Worm (Caenorhabditis elegans) whole organism, midembryonic: Measurements from ENCODE around the gene ife-2.

Source experiments
- T22C8.4 ChIP-seq: fragments of 200-800 bp; sonication (Bioruptor generic); IDR thresholded peaks from 2 replicates; pipeline ENCODE4 v1.3.6; 2022; ENCODE audit warnings: missing genetic modification characterization, missing compliant biosample characterization
- cog-1 ChIP-seq: sonication (generic microtip); optimal IDR thresholded peaks from 2 replicates; lab custom pipeline; 2016; ENCODE audit warnings: missing genetic modification characterization, missing compliant biosample characterization
- flt-1 ChIP-seq: fragments of 200-800 bp; sonication (Bioruptor generic); IDR thresholded peaks from 2 replicates; pipeline ENCODE4 v1.3.6; 2022; ENCODE audit warnings: missing genetic modification characterization, missing compliant biosample characterization
- klf-2 ChIP-seq: fragments of 200-800 bp; sonication (Bioruptor generic); conservative IDR thresholded peaks from 2 replicates; pipeline ENCODE4 v1.3.6; 2022; ENCODE audit warnings: missing genetic modification reagents, missing genetic modification characterization, missing compliant biosample characterization
- med-1 ChIP-seq: sonication (generic microtip); optimal IDR thresholded peaks from 2 replicates; lab custom pipeline; 2017; ENCODE audit warnings: missing genetic modification characterization, mild to moderate bottlenecking, missing compliant biosample characterization, antibody characterized with exemption, missing genetic modification reagents; ENCODE audit not compliant: insufficient read depth
- ref-1 ChIP-seq: fragments of 200-800 bp; sonication (Bioruptor generic); conservative IDR thresholded peaks from 2 replicates; pipeline ENCODE4 v1.3.6; 2022; ENCODE audit warnings: missing genetic modification reagents, missing genetic modification characterization, missing compliant biosample characterization
- tab-1 ChIP-seq: fragments of 200-800 bp; sonication (Bioruptor generic); IDR thresholded peaks from 2 replicates; pipeline ENCODE4 v1.3.6; 2022; ENCODE audit warnings: missing genetic modification characterization, missing compliant biosample characterization
- ztf-23 ChIP-seq: fragments of 200-800 bp; sonication (Bioruptor generic); IDR thresholded peaks from 2 replicates; pipeline ENCODE4 v1.3.6; 2022; ENCODE audit warnings: missing genetic modification reagents, missing genetic modification characterization, missing compliant biosample characterization
- ztf-29 ChIP-seq: fragments of 200-800 bp; sonication (Bioruptor generic); IDR thresholded peaks from 2 replicates; pipeline ENCODE4 v1.3.6; 2022; ENCODE audit warnings: missing genetic modification reagents, missing genetic modification characterization, missing compliant biosample characterization

ife-2 gene

DNA sequence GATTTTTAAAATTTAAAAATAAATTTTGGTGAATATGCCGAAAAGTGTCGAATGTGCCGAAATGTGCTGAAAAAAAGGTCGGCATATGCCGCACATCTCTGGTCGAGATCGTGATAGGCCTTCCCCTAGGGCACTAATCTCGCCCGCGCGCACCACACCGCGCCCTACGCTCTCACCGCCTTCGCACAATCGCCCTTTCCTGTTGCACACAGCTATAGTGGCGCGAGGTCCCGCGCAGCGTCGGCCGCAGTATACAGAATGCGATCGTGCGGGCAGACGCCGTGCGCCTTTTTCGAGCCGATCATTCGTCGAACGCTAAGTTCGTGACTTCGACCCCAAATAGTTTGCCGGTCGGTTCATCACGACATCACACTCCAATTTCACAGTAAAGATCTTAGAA is 17.0 kb upstream of the ife-2 start:
- TF ChIP-seq cog-1 (tag; lab: Kevin White, UChicago), result no peak
- TF ChIP-seq T22C8.4 (GFP tag; lab: Robert Waterston, UW), result no peak
- no peak for TF ChIP-seq flt-1 (GFP tag; lab: Robert Waterston, UW)
- TF ChIP-seq klf-2, result no peak
- TF ChIP-seq tab-1 (GFP tag; lab: Robert Waterston, UW), result no peak
- no peak for TF ChIP-seq ztf-29 (GFP tag; lab: Robert Waterston, UW)
- TF ChIP-seq med-1 (GFP tag; lab: Kevin White, UChicago), result no peak
- TF ChIP-seq ref-1 (GFP tag; lab: Robert Waterston, UW), result no peak
- no peak for TF ChIP-seq ztf-23 (GFP tag; lab: Robert Waterston, UW)

DNA sequence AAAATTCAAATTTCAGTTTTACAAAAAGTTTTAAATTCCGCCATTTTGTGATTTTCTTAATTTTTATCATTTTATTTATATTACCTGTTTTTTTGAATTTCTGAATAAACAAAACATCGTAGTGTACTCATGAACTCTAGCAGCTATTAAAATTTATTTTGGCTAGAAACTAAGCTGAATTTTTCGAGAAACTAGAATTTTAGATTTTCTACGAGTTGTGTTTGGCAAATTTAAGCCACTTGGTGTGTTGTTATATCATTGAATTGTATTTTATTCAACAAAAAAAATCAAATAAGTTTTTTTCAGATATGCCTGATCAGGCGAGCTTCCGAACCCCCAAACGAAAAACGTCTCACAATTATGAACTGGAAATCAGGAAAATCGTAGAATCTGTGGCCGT is 14.8 kb upstream of the ife-2 start, which contains the start of gene R04A9.6:
R04A9.6 (plus strand) TSS at position 301 of the 400 bp plus-strand sequence.
- TF ChIP-seq klf-2 (no peak), tab-1 (GFP tag; lab: Robert Waterston, UW) (no peak)

DNA sequence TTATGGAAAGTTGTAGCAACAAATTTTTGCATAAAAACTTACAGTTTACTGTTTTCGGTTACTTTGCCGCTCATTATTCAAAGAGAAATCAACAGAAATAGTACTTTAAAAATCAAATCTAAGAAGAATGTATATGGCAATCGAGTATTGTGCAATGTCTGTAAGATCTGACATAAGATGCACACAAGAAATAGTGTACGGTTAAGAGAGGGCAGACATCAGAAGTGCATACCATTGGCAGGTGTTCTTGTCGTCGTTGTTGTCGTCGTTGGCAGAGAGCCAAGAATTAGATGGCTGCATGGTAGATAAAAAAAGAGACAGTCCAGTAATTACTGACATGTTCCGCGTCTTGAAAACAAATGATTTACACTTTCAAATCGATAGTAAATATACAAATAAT is 12.2 kb upstream of the ife-2 start, which contains the start of gene R04A9.7:
R04A9.7 (minus strand) TSS at position 184 of the 400 bp plus-strand sequence.
- TF ChIP-seq tab-1 (GFP tag; lab: Robert Waterston, UW) (no peak), ztf-29 (GFP tag; lab: Robert Waterston, UW) (no peak), T22C8.4 (GFP tag; lab: Robert Waterston, UW) (no peak), flt-1 (GFP tag; lab: Robert Waterston, UW) (no peak), klf-2 (no peak), cog-1 (tag; lab: Kevin White, UChicago) (no peak), ztf-23 (GFP tag; lab: Robert Waterston, UW) (no peak), med-1 (GFP tag; lab: Kevin White, UChicago) (no peak), ref-1 (GFP tag; lab: Robert Waterston, UW) (no peak)

DNA sequence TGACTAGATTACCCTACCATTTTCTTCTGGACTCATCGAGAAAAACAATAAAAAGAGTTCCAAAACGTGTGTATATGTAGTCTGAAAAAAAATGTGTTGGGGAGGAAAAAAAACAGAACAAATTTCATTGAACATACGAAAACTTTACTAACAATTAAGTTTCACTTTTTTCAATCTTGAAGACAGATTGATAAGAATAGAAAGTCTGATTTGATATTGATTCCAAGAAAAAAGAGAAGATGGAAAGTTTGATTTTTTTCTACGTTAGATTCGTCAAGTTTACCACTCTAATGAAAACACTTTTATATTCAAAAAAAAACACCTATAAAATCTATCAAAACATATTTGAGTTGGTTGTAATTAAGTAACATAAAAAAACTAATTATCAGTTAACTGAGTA is 8.0 kb upstream of the ife-2 start, which contains the start of gene R04A9.9:
R04A9.9 (minus strand) TSS at position 101 of the 400 bp plus-strand sequence.
- TF ChIP-seq tab-1 (GFP tag; lab: Robert Waterston, UW), result no peak
- no peak for TF ChIP-seq T22C8.4 (GFP tag; lab: Robert Waterston, UW)
- TF ChIP-seq med-1 (GFP tag; lab: Kevin White, UChicago), result no peak
- no peak for TF ChIP-seq ztf-23 (GFP tag; lab: Robert Waterston, UW)
- no peak for TF ChIP-seq ztf-29 (GFP tag; lab: Robert Waterston, UW)

DNA sequence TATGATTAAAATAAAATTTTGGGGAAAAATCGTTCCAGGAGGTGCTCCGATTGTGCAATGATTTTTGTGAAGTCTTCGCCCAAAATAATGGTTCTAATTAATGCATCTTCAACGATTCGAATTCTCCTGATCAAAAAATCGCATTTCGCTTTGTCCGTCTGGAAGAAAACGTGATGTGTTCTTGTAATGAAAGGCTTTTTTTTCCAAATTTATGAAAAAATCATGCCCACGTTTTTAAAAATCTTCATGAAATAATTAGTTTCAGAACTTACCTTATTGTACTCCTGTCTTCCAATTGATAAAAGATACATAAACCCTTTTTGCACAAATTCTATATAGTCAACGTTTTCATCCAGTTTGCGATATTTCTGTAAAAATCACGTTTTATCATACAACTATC is 7.1 kb upstream of the ife-2 start:
- TF ChIP-seq ztf-23 (GFP tag; lab: Robert Waterston, UW), result no peak
- no peak for TF ChIP-seq cog-1 (tag; lab: Kevin White, UChicago)
- no peak for TF ChIP-seq med-1 (GFP tag; lab: Kevin White, UChicago)
- no peak for TF ChIP-seq ztf-29 (GFP tag; lab: Robert Waterston, UW)

DNA sequence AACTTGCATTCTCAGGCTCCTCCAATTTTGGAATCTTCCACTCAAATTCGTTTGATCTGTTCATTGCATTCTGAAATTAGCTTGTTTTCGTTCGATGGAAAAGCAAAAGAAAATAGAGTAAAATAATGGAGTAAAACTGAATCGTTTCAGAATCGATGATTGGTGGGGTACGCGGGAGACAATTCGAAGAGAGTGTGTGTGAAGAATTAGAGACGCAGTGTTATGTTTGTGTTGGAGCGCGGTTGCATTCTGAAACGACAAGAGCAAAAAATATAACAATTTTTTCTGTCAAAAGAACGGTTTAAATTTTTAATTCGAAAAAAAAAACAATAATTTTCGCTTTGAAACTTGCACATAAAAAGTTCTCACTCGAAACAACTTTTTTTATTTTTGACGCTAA is 6.2 kb upstream of the ife-2 start, which contains the start of gene ceh-93:
ceh-93 (minus strand) TSS at position 70 of the 400 bp plus-strand sequence.
- TF ChIP-seq ztf-23 (GFP tag; lab: Robert Waterston, UW), result no peak
- TF ChIP-seq tab-1 (GFP tag; lab: Robert Waterston, UW), result no peak
- no peak for TF ChIP-seq ztf-29 (GFP tag; lab: Robert Waterston, UW)
- TF ChIP-seq flt-1 (GFP tag; lab: Robert Waterston, UW), result 0 out of 2 replicates have a peak, but pooled peaks have one; percentile 15

- TF ChIP-seq klf-2 (no peak), flt-1 (GFP tag; lab: Robert Waterston, UW) (no peak), T22C8.4 (GFP tag; lab: Robert Waterston, UW) (no peak), med-1 (GFP tag; lab: Kevin White, UChicago) (no peak), tab-1 (GFP tag; lab: Robert Waterston, UW) (no peak), ztf-23 (GFP tag; lab: Robert Waterston, UW) (no peak), ref-1 (GFP tag; lab: Robert Waterston, UW) (no peak), ztf-29 (GFP tag; lab: Robert Waterston, UW) (no peak), cog-1 (tag; lab: Kevin White, UChicago) (no peak)
These were observed 1.5 kb downstream of the ife-2 start for ce11 chrX:381029-381428.

ce11 chrX:380505-380904 is 2.0 kb downstream of the ife-2 start, which contains the start of gene R04A9.3:
TSS of gene R04A9.3 (minus strand) at chrX:380605.
- TF ChIP-seq klf-2, result no peak
- no peak for TF ChIP-seq tab-1 (GFP tag; lab: Robert Waterston, UW)
- no peak for TF ChIP-seq ztf-29 (GFP tag; lab: Robert Waterston, UW)
- no peak for TF ChIP-seq flt-1 (GFP tag; lab: Robert Waterston, UW)
- TF ChIP-seq T22C8.4 (GFP tag; lab: Robert Waterston, UW), result no peak
- TF ChIP-seq ref-1 (GFP tag; lab: Robert Waterston, UW), result no peak
- TF ChIP-seq med-1 (GFP tag; lab: Kevin White, UChicago), result no peak
- no peak for TF ChIP-seq cog-1 (tag; lab: Kevin White, UChicago)
- no peak for TF ChIP-seq ztf-23 (GFP tag; lab: Robert Waterston, UW)

ce11 chrX:371761-372285 is 10.7 kb downstream of the ife-2 start, which contains the start of gene nrde-3:
TSS of gene nrde-3 (plus strand) at chrX:372235.
- TF ChIP-seq ztf-23 (GFP tag; lab: Robert Waterston, UW) (no peak), klf-2 (no peak), T22C8.4 (GFP tag; lab: Robert Waterston, UW) (peak; percentile 54)

DNA sequence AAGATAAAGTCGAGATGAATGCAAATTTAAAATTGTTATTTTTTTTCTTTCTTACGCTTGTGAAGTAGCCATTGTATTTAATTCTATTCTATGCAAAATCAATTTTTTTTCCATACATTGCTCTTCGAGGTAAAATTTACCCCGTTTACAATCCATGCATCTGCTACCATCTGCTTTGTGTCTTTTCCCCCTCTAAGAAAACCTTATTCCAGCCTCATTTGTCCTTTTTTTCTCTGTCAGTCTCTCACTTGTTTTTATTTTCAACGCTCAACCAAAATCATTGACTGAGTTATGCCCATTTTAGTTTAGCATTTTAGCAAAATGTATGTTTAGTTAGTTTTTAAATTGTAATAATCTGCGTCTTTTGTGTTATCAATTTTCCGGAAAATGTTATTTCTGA is 12.6 kb downstream of the ife-2 start:
- TF ChIP-seq flt-1 (GFP tag; lab: Robert Waterston, UW) (no peak), T22C8.4 (GFP tag; lab: Robert Waterston, UW) (no peak), cog-1 (tag; lab: Kevin White, UChicago) (no peak), med-1 (GFP tag; lab: Kevin White, UChicago) (no peak), tab-1 (GFP tag; lab: Robert Waterston, UW) (no peak), ztf-23 (GFP tag; lab: Robert Waterston, UW) (no peak), klf-2 (no peak), ztf-29 (GFP tag; lab: Robert Waterston, UW) (no peak), ref-1 (GFP tag; lab: Robert Waterston, UW) (no peak)
